Fruit fly (Drosophila melanogaster) whole organism, prepupa: Measurements from ENCODE around the gene CG43133.

Source experiments
- Blimp-1 ChIP-seq: fragments of 200-800 bp; sonication (Bioruptor generic); optimal IDR thresholded peaks from 3 replicates; lab custom pipeline; 2017; ENCODE audit warnings: missing biosample characterization, missing genetic modification characterization, mild to moderate bottlenecking, moderate library complexity, missing genetic modification reagents
- CG10631 ChIP-seq: fragments of 200-800 bp; sonication (Bioruptor generic); optimal IDR thresholded peaks from 2 replicates; lab custom pipeline; 2016; ENCODE audit warnings: missing biosample characterization, missing genetic modification characterization
- CG10669 ChIP-seq: fragments of 200-800 bp; sonication (Bioruptor generic); optimal IDR thresholded peaks from 3 replicates; lab custom pipeline; 2018; ENCODE audit warnings: missing biosample characterization, mild to moderate bottlenecking, missing genetic modification characterization, moderate library complexity
- CG11294 ChIP-seq: fragments of 200-800 bp; sonication (Bioruptor generic); IDR thresholded peaks from 2 replicates; pipeline ENCODE4 v1.3.6; 2022; ENCODE audit warnings: missing biosample characterization, missing genetic modification characterization
- CG11902 ChIP-seq: fragments of 200-800 bp; sonication (Bioruptor generic); optimal IDR thresholded peaks from 3 replicates; lab custom pipeline; 2016; ENCODE audit warnings: missing biosample characterization, missing genetic modification characterization
- CG15336 ChIP-seq: fragments of 200-800 bp; sonication (Bioruptor generic); IDR thresholded peaks from 2 replicates; pipeline ENCODE4 v1.3.6; 2022; ENCODE audit warnings: missing biosample characterization, missing genetic modification characterization
- CG3032 ChIP-seq: fragments of 200-800 bp; optimal IDR thresholded peaks from 2 replicates; lab custom pipeline; 2019; ENCODE audit warnings: missing biosample characterization, mild to moderate bottlenecking, missing genetic modification characterization, moderate library complexity
- CG32006 ChIP-seq: fragments of 200-800 bp; sonication (Bioruptor generic); optimal IDR thresholded peaks from 3 replicates; lab custom pipeline; 2017; ENCODE audit warnings: missing biosample characterization, mild to moderate bottlenecking, missing genetic modification characterization
- CG4318 ChIP-seq: fragments of 200-800 bp; sonication (Bioruptor generic); optimal IDR thresholded peaks from 3 replicates; lab custom pipeline; 2017; ENCODE audit warnings: missing biosample characterization, mild to moderate bottlenecking, missing genetic modification characterization
- CG6163 ChIP-seq: fragments of 200-800 bp; sonication (Bioruptor generic); IDR thresholded peaks from 3 replicates; pipeline ENCODE4 v1.3.6; 2022; ENCODE audit warnings: missing biosample characterization, missing genetic modification characterization
- CG6276 ChIP-seq: fragments of 200-800 bp; sonication (Bioruptor generic); optimal IDR thresholded peaks from 2 replicates; lab custom pipeline; 2017; ENCODE audit warnings: missing biosample characterization, mild to moderate bottlenecking, missing genetic modification characterization
- CG6792 ChIP-seq: fragments of 200-800 bp; sonication (Bioruptor generic); optimal IDR thresholded peaks from 3 replicates; lab custom pipeline; 2016; ENCODE audit warnings: missing biosample characterization, missing genetic modification characterization
- CG6854 ChIP-seq: fragments of 200-800 bp; sonication (Bioruptor generic); optimal IDR thresholded peaks from 2 replicates; lab custom pipeline; 2017; ENCODE audit warnings: missing biosample characterization, mild to moderate bottlenecking, missing genetic modification characterization
- CG8119 ChIP-seq: fragments of 200-800 bp; sonication (Bioruptor generic); IDR thresholded peaks from 3 replicates; pipeline ENCODE4 v1.3.6; 2022; ENCODE audit warnings: missing biosample characterization, missing genetic modification characterization
- CG8319 ChIP-seq: fragments of 200-800 bp; sonication (Bioruptor generic); optimal IDR thresholded peaks from 3 replicates; lab custom pipeline; 2016; ENCODE audit warnings: missing biosample characterization, missing genetic modification characterization
- CG8632 ChIP-seq: fragments of 200-800 bp; sonication (Bioruptor generic); optimal IDR thresholded peaks from 3 replicates; lab custom pipeline; 2016; ENCODE audit warnings: missing biosample characterization, missing genetic modification characterization
- Eip75B ChIP-seq: fragments of 200-800 bp; sonication (Bioruptor generic); optimal IDR thresholded peaks from 3 replicates; lab custom pipeline; 2016; ENCODE audit warnings: missing biosample characterization, missing genetic modification characterization
- Eip78C ChIP-seq: fragments of 200-800 bp; sonication (Bioruptor generic); peaks from one replicate; lab custom pipeline; 2016; ENCODE audit warnings: missing biosample characterization, missing genetic modification characterization
- Eip93F ChIP-seq: fragments of 200-800 bp; sonication (Bioruptor generic); optimal IDR thresholded peaks from 2 replicates; lab custom pipeline; 2016; ENCODE audit warnings: missing biosample characterization, mild to moderate bottlenecking, missing genetic modification characterization
- Ets21C ChIP-seq: fragments of 200-800 bp; sonication (Bioruptor generic); optimal IDR thresholded peaks from 3 replicates; lab custom pipeline; 2016; ENCODE audit warnings: missing biosample characterization, missing genetic modification characterization
- Gug ChIP-seq: fragments of 200-800 bp; sonication (Bioruptor generic); IDR thresholded peaks from 2 replicates; pipeline ENCODE4 v1.3.6; 2022; ENCODE audit warnings: missing biosample characterization, missing genetic modification characterization
- Hr38 ChIP-seq: sonication (Bioruptor generic); optimal IDR thresholded peaks from 2 replicates; lab custom pipeline; 2016; ENCODE audit warnings: missing biosample characterization, missing genetic modification characterization
- Hr4 ChIP-seq: fragments of 200-800 bp; sonication (Bioruptor generic); optimal IDR thresholded peaks from 3 replicates; lab custom pipeline; 2016; ENCODE audit warnings: missing biosample characterization, missing genetic modification characterization
- Lpt ChIP-seq: fragments of 200-800 bp; sonication (Bioruptor generic); optimal IDR thresholded peaks from 3 replicates; lab custom pipeline; 2016; ENCODE audit warnings: missing biosample characterization, missing genetic modification characterization
- OdsH ChIP-seq: fragments of 200-800 bp; sonication (Bioruptor generic); optimal IDR thresholded peaks from 3 replicates; lab custom pipeline; 2016; ENCODE audit warnings: missing biosample characterization, missing genetic modification characterization
- Smox ChIP-seq: fragments of 200-800 bp; sonication (Bioruptor generic); optimal IDR thresholded peaks from 3 replicates; lab custom pipeline; 2016; ENCODE audit warnings: missing biosample characterization, missing genetic modification characterization
- Sox102F ChIP-seq: fragments of 200-800 bp; sonication (Bioruptor generic); optimal IDR thresholded peaks from 2 replicates; lab custom pipeline; 2016; ENCODE audit warnings: missing biosample characterization, mild to moderate bottlenecking, missing genetic modification characterization
- dac ChIP-seq: fragments of 200-800 bp; sonication (Bioruptor generic); optimal IDR thresholded peaks from 2 replicates; lab custom pipeline; 2017; ENCODE audit warnings: missing biosample characterization, mild to moderate bottlenecking, missing genetic modification characterization
- dsx ChIP-seq: fragments of 200-800 bp; optimal IDR thresholded peaks from 3 replicates; lab custom pipeline; 2019; ENCODE audit warnings: missing biosample characterization, mild to moderate bottlenecking, missing genetic modification characterization, moderate library complexity; ENCODE audit not compliant: poor library complexity, severe bottlenecking
- esn ChIP-seq: fragments of 200-800 bp; sonication (Bioruptor generic); optimal IDR thresholded peaks from 2 replicates; lab custom pipeline; 2016; ENCODE audit warnings: missing biosample characterization, mild to moderate bottlenecking, missing genetic modification characterization, moderate library complexity
- fd59A ChIP-seq: fragments of 200-800 bp; sonication (Bioruptor generic); optimal IDR thresholded peaks from 2 replicates; lab custom pipeline; 2017; ENCODE audit warnings: missing biosample characterization, mild to moderate bottlenecking, missing genetic modification characterization, missing genetic modification reagents
- fd85E ChIP-seq: fragments of 200-800 bp; sonication (Bioruptor generic); optimal IDR thresholded peaks from 3 replicates; lab custom pipeline; 2016; ENCODE audit warnings: missing biosample characterization, missing genetic modification characterization
- fkh ChIP-seq: fragments of 200-800 bp; sonication (Bioruptor generic); optimal IDR thresholded peaks from 3 replicates; lab custom pipeline; 2017; ENCODE audit warnings: missing biosample characterization, mild to moderate bottlenecking, missing genetic modification characterization, moderate library complexity
- pdm3 ChIP-seq: fragments of 200-800 bp; sonication (Bioruptor generic); optimal IDR thresholded peaks from 3 replicates; lab custom pipeline; 2016; ENCODE audit warnings: missing biosample characterization, missing genetic modification characterization
- salr ChIP-seq, 2 experiments: fragments of 200-800 bp; sonication (Bioruptor generic); optimal IDR thresholded peaks; 3 replicates each; lab custom pipeline; 2016 to 2018; ENCODE audit warnings: missing biosample characterization in 2 of 2, missing genetic modification characterization in 2 of 2, mild to moderate bottlenecking in 1 of 2
- svp ChIP-seq: fragments of 200-800 bp; sonication (Bioruptor generic); peaks from one replicate; lab custom pipeline; 2016; ENCODE audit warnings: missing biosample characterization, missing genetic modification characterization
- vri ChIP-seq: fragments of 200-800 bp; sonication (Bioruptor generic); optimal IDR thresholded peaks from 3 replicates; lab custom pipeline; 2016; ENCODE audit warnings: missing biosample characterization, mild to moderate bottlenecking, missing genetic modification characterization

Gene CG43133

dm6 chrX:18130168-18130567 is at the start of gene CG43133:
TSS of gene CG43133 (minus strand) at chrX:18130178.
- TF ChIP-seq svp (GFP tag; lab: Kevin White, UChicago) (peak; percentile 88), Gug (GFP tag; lab: Robert Waterston, UW) (no peak), CG32006 (GFP tag; lab: Kevin White, UChicago) (no peak), OdsH (GFP tag; lab: Kevin White, UChicago) (no peak), Eip78C (GFP tag; lab: Kevin White, UChicago) (peak; percentile 54), CG3032 (tag; lab: Kevin White, UChicago) (no peak)
- TF ChIP-seq, all 60 proteins: peak for 2

DNA sequence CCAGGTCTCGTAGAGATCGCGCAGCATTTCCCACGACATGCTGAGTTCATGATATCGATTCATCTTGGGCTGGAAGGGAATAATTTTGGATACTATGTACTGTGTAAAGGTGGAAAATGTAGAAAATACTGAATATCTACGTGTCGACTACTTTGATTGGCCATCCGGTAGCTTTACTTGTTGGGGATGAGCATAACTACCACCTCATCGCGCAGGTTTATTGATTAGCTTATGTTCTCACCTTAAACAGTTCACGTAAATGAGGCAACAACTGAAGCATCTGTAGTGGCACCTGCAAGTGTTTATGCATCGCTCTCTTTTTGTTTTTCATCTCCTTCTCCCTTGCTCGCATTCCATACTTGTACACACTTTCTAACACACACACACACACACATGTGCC is 49.4 kb upstream of the CG43133 start, which contains the start of gene Andorra:
TSS of gene Andorra (minus strand) at position 101 of the 400 bp plus-strand sequence.
- TF ChIP-seq CG10669 (GFP tag; lab: Kevin White, UChicago) (no peak), fd85E (GFP tag; lab: Kevin White, UChicago) (no peak), Lpt (no peak), Eip93F (no peak), fd59A (GFP tag; lab: Kevin White, UChicago) (no peak), CG6276 (GFP tag; lab: Kevin White, UChicago) (no peak), esn (no peak), CG8319 (GFP tag; lab: Kevin White, UChicago) (no peak), CG10631 (no peak)

- no peak for TF ChIP-seq Sox102F (GFP tag; lab: Kevin White, UChicago)
- no peak for TF ChIP-seq CG8119
- no peak for TF ChIP-seq CG11294 (GFP tag; lab: Robert Waterston, UW)
- TF ChIP-seq CG15336 (GFP tag; lab: Robert Waterston, UW): no peak
- no peak for TF ChIP-seq dac (GFP tag; lab: Kevin White, UChicago)
- no peak for TF ChIP-seq Lpt
- no peak for TF ChIP-seq CG10669 (GFP tag; lab: Kevin White, UChicago)
- TF ChIP-seq Eip75B (GFP tag; lab: Kevin White, UChicago): no peak
- TF ChIP-seq Smox (GFP tag; lab: Kevin White, UChicago): no peak
- no peak for TF ChIP-seq CG8319 (GFP tag; lab: Kevin White, UChicago)
- no peak for TF ChIP-seq CG6792 (GFP tag; lab: Kevin White, UChicago)
- no peak for TF ChIP-seq CG6163 (GFP tag; lab: Robert Waterston, UW)
- TF ChIP-seq CG11902: no peak
- TF ChIP-seq dsx: no peak
- TF ChIP-seq, all 60 proteins: peak for 0
Observed at dm6 chrX:18177312-18177711, 47.3 kb upstream of the CG43133 start, which contains the start of gene Frq2. TSS of gene Frq2 (plus strand) at chrX:18177612.

DNA sequence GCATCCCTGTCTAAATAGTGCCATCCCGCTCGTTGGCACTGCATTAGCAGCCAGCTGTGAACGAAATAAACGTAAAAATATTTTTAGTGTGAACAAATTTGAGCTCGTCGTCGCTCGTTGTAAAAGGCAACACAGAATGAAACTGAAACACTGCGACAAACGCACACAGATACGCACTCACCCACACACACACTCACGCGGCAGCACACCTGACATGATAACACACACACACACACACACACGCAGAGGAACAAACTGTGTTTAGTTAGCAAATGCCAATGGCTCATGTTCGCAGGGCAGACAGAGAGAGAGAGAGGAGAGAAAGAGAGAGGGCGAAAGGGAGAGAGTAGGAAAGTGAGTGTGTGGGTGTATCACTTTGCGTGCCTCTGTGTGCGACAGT is 29.0 kb upstream of the CG43133 start:
- TF ChIP-seq pdm3 (no peak), Blimp-1 (GFP tag; lab: Kevin White, UChicago) (no peak), Hr38 (GFP tag; lab: Kevin White, UChicago) (no peak), CG10631 (no peak), CG8632 (no peak), salr (GFP tag; optimal IDR thresholded peaks at IDR 0.05; lab: Kevin White, UChicago) (no peak), fkh (GFP tag; lab: Kevin White, UChicago) (peak; percentile 18)

DNA sequence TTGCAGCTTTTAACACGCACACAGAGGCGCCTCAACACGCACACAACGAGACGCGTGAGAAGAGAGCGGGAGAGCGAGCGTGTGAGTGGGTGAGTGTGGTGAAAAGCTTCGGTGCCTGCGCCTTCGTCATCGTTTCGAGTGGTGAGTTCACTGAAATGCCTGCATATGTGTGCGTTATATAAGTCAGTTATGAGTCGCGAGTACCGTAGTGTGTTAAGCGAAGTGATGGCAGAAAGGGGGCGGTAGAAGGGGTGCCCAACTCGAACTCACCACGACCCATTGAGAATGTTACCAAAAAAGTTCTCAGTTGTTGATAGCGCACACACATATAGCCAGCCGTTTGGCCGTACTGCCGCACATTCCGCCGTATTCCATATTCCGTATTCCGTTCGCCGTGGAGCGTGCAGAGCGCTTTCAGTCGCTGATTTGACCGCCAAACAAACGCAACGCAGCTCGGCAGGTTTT is 25.0 kb upstream of the CG43133 start, which contains the start of gene Frq1:
TSS of gene Frq1 (plus strand) at position 415 of the 465 bp plus-strand sequence.
- TF ChIP-seq vri: no peak
- no peak for TF ChIP-seq Gug (GFP tag; lab: Robert Waterston, UW)
- no peak for TF ChIP-seq CG4318 (GFP tag; lab: Kevin White, UChicago)
- no peak for TF ChIP-seq Eip93F
- TF ChIP-seq CG6854 (GFP tag; lab: Kevin White, UChicago): no peak
- no peak for TF ChIP-seq Smox (GFP tag; lab: Kevin White, UChicago)
- TF ChIP-seq Ets21C (GFP tag; lab: Kevin White, UChicago): no peak
- TF ChIP-seq Blimp-1 (GFP tag; lab: Kevin White, UChicago): no peak
- no peak for TF ChIP-seq svp (GFP tag; lab: Kevin White, UChicago)
- TF ChIP-seq CG6163 (GFP tag; lab: Robert Waterston, UW): no peak
- TF ChIP-seq Hr4 (GFP tag; lab: Kevin White, UChicago): no peak
- no peak for TF ChIP-seq CG6276 (GFP tag; lab: Kevin White, UChicago)
- TF ChIP-seq CG8319 (GFP tag; lab: Kevin White, UChicago): no peak
